Worm (Caenorhabditis elegans) whole organism, young adult: Measurements from ENCODE around the gene nlp-82.

Experiments
- B0019.2 ChIP-seq: fragments of 200-800 bp; sonication (Bioruptor generic); conservative IDR thresholded peaks from 2 replicates; pipeline ENCODE4 v1.3.6; 2022; ENCODE audit warnings: missing genetic modification reagents, missing genetic modification characterization, missing compliant biosample characterization
- B0336.3 ChIP-seq: fragments of 200-800 bp; sonication (Bioruptor generic); IDR thresholded peaks from 2 replicates; pipeline ENCODE4 v1.3.6; 2022; ENCODE audit warnings: missing genetic modification characterization, missing compliant biosample characterization
- F33H1.4 ChIP-seq: fragments of 200-800 bp; sonication (Bioruptor generic); IDR thresholded peaks from 2 replicates; pipeline ENCODE4 v1.3.6; 2022; ENCODE audit warnings: missing genetic modification reagents, missing genetic modification characterization, missing compliant biosample characterization
- F57C9.4 ChIP-seq: sonication (generic microtip); optimal IDR thresholded peaks from 2 replicates; lab custom pipeline; 2017; ENCODE audit warnings: mild to moderate bottlenecking, missing genetic modification characterization, missing compliant biosample characterization
- Y53F4B.3 ChIP-seq: fragments of 200-800 bp; sonication (Bioruptor generic); IDR thresholded peaks from 2 replicates; pipeline ENCODE4 v1.3.6; 2022; ENCODE audit warnings: missing genetic modification reagents, missing genetic modification characterization, missing compliant biosample characterization
- Y67H2A.10 ChIP-seq: fragments of 200-800 bp; sonication (Bioruptor generic); conservative IDR thresholded peaks from 2 replicates; pipeline ENCODE4 v1.3.6; 2022; ENCODE audit warnings: missing genetic modification reagents, missing genetic modification characterization, missing compliant biosample characterization
- ZK185.1 ChIP-seq: sonication (generic microtip); optimal IDR thresholded peaks from 2 replicates; lab custom pipeline; 2016; ENCODE audit warnings: mild to moderate bottlenecking, missing genetic modification characterization, missing compliant biosample characterization; ENCODE audit not compliant: poor library complexity, severe bottlenecking
- akir-1 ChIP-seq: fragments of 200-800 bp; sonication (Bioruptor generic); optimal IDR thresholded peaks from 2 replicates; lab custom pipeline; 2018; ENCODE audit warnings: mild to moderate bottlenecking, missing genetic modification characterization, moderate library complexity, missing compliant biosample characterization
- aptf-3 ChIP-seq: fragments of 200-800 bp; sonication (Bioruptor generic); IDR thresholded peaks from 2 replicates; pipeline ENCODE4 v1.3.6; 2022; ENCODE audit warnings: missing genetic modification characterization, missing compliant biosample characterization
- attf-3 ChIP-seq: fragments of 200-800 bp; sonication (Bioruptor generic); conservative IDR thresholded peaks from 2 replicates; pipeline ENCODE4 v1.3.6; 2022; ENCODE audit warnings: missing genetic modification reagents, missing genetic modification characterization, missing compliant biosample characterization
- attf-6 ChIP-seq: fragments of 200-800 bp; sonication (Bioruptor generic); IDR thresholded peaks from 2 replicates; pipeline ENCODE4 v1.3.6; 2022; ENCODE audit warnings: missing genetic modification reagents, missing genetic modification characterization, missing compliant biosample characterization
- cebp-2 ChIP-seq: fragments of 200-800 bp; sonication (Bioruptor generic); IDR thresholded peaks from 2 replicates; pipeline ENCODE4 v1.3.6; 2022; ENCODE audit warnings: missing genetic modification characterization, missing compliant biosample characterization
- ceh-100 ChIP-seq: fragments of 200-800 bp; sonication (Bioruptor generic); IDR thresholded peaks from 2 replicates; pipeline ENCODE4 v1.3.6; 2022; ENCODE audit warnings: missing genetic modification reagents, missing genetic modification characterization, missing compliant biosample characterization
- ceh-91 ChIP-seq: fragments of 200-800 bp; sonication (Bioruptor generic); IDR thresholded peaks from 2 replicates; pipeline ENCODE4 v1.3.6; 2022; ENCODE audit warnings: missing genetic modification reagents, missing genetic modification characterization, missing compliant biosample characterization
- dpff-1 ChIP-seq: sonication (generic microtip); optimal IDR thresholded peaks from 2 replicates; lab custom pipeline; 2017; ENCODE audit warnings: mild to moderate bottlenecking, missing genetic modification characterization, missing compliant biosample characterization
- let-607 ChIP-seq, 2 experiments: fragments of 200-800 bp in 1 of 2; sonication (Bioruptor generic) in 1 of 2; sonication (generic microtip) in 1 of 2; optimal IDR thresholded peaks; 2 replicates each; lab custom pipeline; 2016 to 2018; ENCODE audit warnings: mild to moderate bottlenecking in 2 of 2, missing compliant biosample characterization in 2 of 2, missing genetic modification characterization in 2 of 2, moderate library complexity in 2 of 2, missing genotype in 1 of 2
- lsy-27 ChIP-seq: sonication (generic microtip); optimal IDR thresholded peaks from 2 replicates; lab custom pipeline; 2017; ENCODE audit warnings: missing genetic modification characterization, mild to moderate bottlenecking, missing compliant biosample characterization, antibody characterized with exemption, missing genotype, borderline replicate concordance; ENCODE audit not compliant: insufficient read depth
- madf-8 ChIP-seq: fragments of 200-800 bp; sonication (Bioruptor generic); conservative IDR thresholded peaks from 2 replicates; pipeline ENCODE4 v1.3.6; 2022; ENCODE audit warnings: missing genetic modification reagents, missing genetic modification characterization, missing compliant biosample characterization
- mes-4 ChIP-seq: sonication (generic microtip); optimal IDR thresholded peaks from 2 replicates; lab custom pipeline; 2016; ENCODE audit warnings: missing genotype, missing genetic modification characterization, missing compliant biosample characterization
- mxl-1 ChIP-seq: sonication (generic microtip); optimal IDR thresholded peaks from 2 replicates; lab custom pipeline; 2016; ENCODE audit warnings: missing genetic modification characterization, missing compliant biosample characterization
- nfya-2 ChIP-seq: fragments of 200-800 bp; sonication (Bioruptor generic); IDR thresholded peaks from 2 replicates; pipeline ENCODE4 v1.3.6; 2022; ENCODE audit warnings: missing genetic modification reagents, missing genetic modification characterization, missing compliant biosample characterization
- nfyb-1 ChIP-seq: fragments of 200-800 bp; sonication (Bioruptor generic); IDR thresholded peaks from 2 replicates; pipeline ENCODE4 v1.3.6; 2022; ENCODE audit warnings: missing genetic modification reagents, missing genetic modification characterization, missing compliant biosample characterization
- nhr-179 ChIP-seq: sonication (generic microtip); optimal IDR thresholded peaks from 2 replicates; lab custom pipeline; 2016; ENCODE audit warnings: mild to moderate bottlenecking, missing genetic modification characterization, missing compliant biosample characterization
- nhr-90 ChIP-seq: sonication (generic microtip); optimal IDR thresholded peaks from 2 replicates; lab custom pipeline; 2016; ENCODE audit warnings: missing genotype, mild to moderate bottlenecking, missing genetic modification characterization, missing compliant biosample characterization
- pbrm-1 ChIP-seq: fragments of 200-800 bp; sonication (Bioruptor generic); IDR thresholded peaks from 2 replicates; pipeline ENCODE4 v1.3.6; 2022; ENCODE audit warnings: missing genetic modification reagents, missing genetic modification characterization, missing compliant biosample characterization
- repo-1 ChIP-seq: sonication (generic microtip); optimal IDR thresholded peaks from 2 replicates; lab custom pipeline; 2017; ENCODE audit warnings: mild to moderate bottlenecking, missing genetic modification characterization, missing compliant biosample characterization
- rpc-1 ChIP-seq, 2 experiments: fragments of 150-350 bp in 1 of 2; sonication (generic microtip) in 1 of 2; optimal IDR thresholded peaks; 2 replicates each; lab custom pipeline; 2014 to 2018; ENCODE audit warnings: missing biosample characterization in 1 of 2, missing genetic modification characterization in 1 of 2, missing genetic modification reagents in 1 of 2, missing genotype in 1 of 2
- sdz-38 ChIP-seq: sonication (generic microtip); optimal IDR thresholded peaks from 2 replicates; lab custom pipeline; 2016; ENCODE audit warnings: missing genotype, missing genetic modification characterization, missing compliant biosample characterization
- sptf-2 ChIP-seq: fragments of 200-800 bp; sonication (Bioruptor generic); optimal IDR thresholded peaks from 2 replicates; lab custom pipeline; 2018; ENCODE audit warnings: mild to moderate bottlenecking, missing genetic modification characterization, missing compliant biosample characterization
- tbp1 ChIP-seq: fragments of 200-800 bp; sonication (Bioruptor generic); optimal IDR thresholded peaks from 2 replicates; lab custom pipeline; 2018; ENCODE audit warnings: mild to moderate bottlenecking, missing genetic modification characterization, missing compliant biosample characterization
- tbx-9 ChIP-seq: sonication (generic microtip); optimal IDR thresholded peaks from 2 replicates; lab custom pipeline; 2016; ENCODE audit warnings: borderline replicate concordance, missing genetic modification characterization, inconsistent platforms, missing compliant biosample characterization
- tlf-1 ChIP-seq: fragments of 200-800 bp; sonication (Bioruptor generic); optimal IDR thresholded peaks from 2 replicates; lab custom pipeline; 2018; ENCODE audit warnings: mild to moderate bottlenecking, missing genetic modification characterization, missing compliant biosample characterization
- unc-130 ChIP-seq: sonication (generic microtip); optimal IDR thresholded peaks from 2 replicates; lab custom pipeline; 2016; ENCODE audit warnings: missing genetic modification reagents, missing genetic modification characterization, missing compliant biosample characterization
- unc-62 ChIP-seq: fragments of 150-350 bp; optimal IDR thresholded peaks from 2 replicates; lab custom pipeline; 2014; ENCODE audit warnings: missing biosample characterization, missing genetic modification reagents, missing genetic modification characterization
- zim-3 ChIP-seq: sonication (generic microtip); optimal IDR thresholded peaks from 2 replicates; lab custom pipeline; 2017; ENCODE audit warnings: mild to moderate bottlenecking, missing genetic modification characterization, moderate library complexity, missing compliant biosample characterization
- ztf-18 ChIP-seq: sonication (generic microtip); optimal IDR thresholded peaks from 2 replicates; lab custom pipeline; 2016; ENCODE audit warnings: missing genotype, mild to moderate bottlenecking, missing genetic modification characterization, missing compliant biosample characterization
- ztf-26 ChIP-seq: sonication (generic microtip); optimal IDR thresholded peaks from 2 replicates; lab custom pipeline; 2017; ENCODE audit warnings: missing genetic modification characterization, missing compliant biosample characterization

nlp-82 gene

DNA sequence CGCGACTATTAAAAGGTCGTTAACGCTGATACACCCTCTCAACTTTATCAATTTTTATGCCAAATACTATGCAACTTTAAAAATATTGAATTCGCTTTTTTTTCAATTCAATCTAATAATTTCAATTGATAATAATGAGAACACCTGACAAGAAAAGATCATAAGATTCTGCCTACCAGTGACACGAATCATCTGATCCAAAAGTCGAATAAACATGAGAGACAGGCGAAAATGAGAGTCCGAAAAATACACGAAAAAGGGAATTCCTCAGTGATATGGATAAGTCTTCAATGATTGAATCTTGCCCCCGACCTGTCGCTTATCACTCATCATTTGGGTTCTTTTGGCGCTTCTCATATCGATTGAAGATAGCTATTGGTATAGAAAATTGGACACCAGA lies 12.5 kb downstream of the nlp-82 start:
- TF ChIP-seq B0019.2 (GFP tag; lab: Robert Waterston, UW), result no peak
- no peak for TF ChIP-seq repo-1
- no peak for TF ChIP-seq tbp1 (GFP tag; lab: Kevin White, UChicago)
- TF ChIP-seq F33H1.4 (GFP tag; lab: Robert Waterston, UW), result no peak
- TF ChIP-seq F57C9.4 (tag; lab: Kevin White, UChicago), result no peak
- no peak for TF ChIP-seq ztf-18 (tag; lab: Kevin White, UChicago)
- TF ChIP-seq ZK185.1, result no peak
- no peak for TF ChIP-seq nhr-179 (tag; lab: Kevin White, UChicago)
- no peak for TF ChIP-seq Y53F4B.3 (GFP tag; lab: Robert Waterston, UW)
- TF ChIP-seq B0336.3 (GFP tag; lab: Robert Waterston, UW), result no peak
- TF ChIP-seq nfya-2 (GFP tag; lab: Robert Waterston, UW), result no peak
- TF ChIP-seq unc-62, result no peak
- TF ChIP-seq let-607 (tag; optimal IDR thresholded peaks at IDR 0.05; lab: Kevin White, UChicago), result no peak
- no peak for TF ChIP-seq madf-8
- no peak for TF ChIP-seq nfyb-1 (GFP tag; lab: Robert Waterston, UW)
- TF ChIP-seq dpff-1 (tag; lab: Kevin White, UChicago), result no peak
- no peak for TF ChIP-seq zim-3
- no peak for TF ChIP-seq tbx-9 (tag; lab: Kevin White, UChicago)
- no peak for TF ChIP-seq attf-6
- TF ChIP-seq, all 124 proteins: peak for 0

DNA sequence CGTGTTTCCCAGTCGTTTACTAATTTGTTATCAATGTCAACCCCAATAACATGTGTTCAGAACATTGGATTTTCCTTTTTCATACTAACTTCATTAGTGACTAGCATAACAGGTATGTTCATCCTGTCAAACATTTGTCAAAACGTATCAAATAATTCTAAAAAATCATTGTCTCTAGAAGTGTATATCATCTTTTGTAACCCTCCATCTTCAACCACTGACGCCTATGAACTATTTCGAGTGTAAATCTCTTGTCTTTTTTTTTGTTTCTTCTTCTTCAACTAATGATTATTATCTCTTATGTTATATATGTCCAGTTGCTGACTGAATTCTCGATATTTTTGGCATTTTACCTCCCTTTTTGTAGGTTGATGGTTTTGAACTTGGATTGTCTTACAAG lies 16.4 kb downstream of the nlp-82 start:
- TF ChIP-seq pbrm-1 (GFP tag; lab: Robert Waterston, UW) (no peak), zim-3 (no peak), lsy-27 (no peak), sdz-38 (tag; lab: Kevin White, UChicago) (no peak)
- TF ChIP-seq, all 124 proteins: peak for 0

DNA sequence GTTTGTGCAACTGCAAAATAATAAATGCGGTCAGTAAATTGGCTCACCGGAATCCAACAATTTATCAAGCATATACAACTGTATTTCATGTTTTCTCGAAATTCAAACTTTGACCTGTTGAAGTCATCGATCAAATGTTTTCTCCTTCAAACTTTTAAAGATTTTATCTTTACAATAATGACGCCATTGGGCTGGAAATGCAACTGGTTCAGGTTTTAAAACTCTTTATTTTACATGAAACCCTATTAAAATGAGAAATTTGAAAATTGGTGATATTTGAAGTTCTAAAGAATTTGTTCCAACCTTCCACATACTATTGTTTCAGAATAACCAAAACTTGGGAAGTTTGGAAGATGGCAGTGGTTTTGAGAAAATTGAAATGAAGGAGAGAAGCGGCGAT lies 17.1 kb downstream of the nlp-82 start:
- TF ChIP-seq cebp-2 (GFP tag; lab: Robert Waterston, UW) (no peak), B0019.2 (GFP tag; lab: Robert Waterston, UW) (no peak), akir-1 (GFP tag; lab: Kevin White, UChicago) (no peak), aptf-3 (GFP tag; lab: Robert Waterston, UW) (no peak), tlf-1 (GFP tag; lab: Kevin White, UChicago) (no peak), ztf-26 (tag; lab: Kevin White, UChicago) (no peak), attf-3 (no peak), Y53F4B.3 (GFP tag; lab: Robert Waterston, UW) (no peak), mes-4 (no peak), unc-130 (GFP tag; lab: Kevin White, UChicago) (no peak), B0336.3 (GFP tag; lab: Robert Waterston, UW) (no peak), sptf-2 (GFP tag; lab: Kevin White, UChicago) (no peak), rpc-1 (optimal IDR thresholded peaks at IDR 0.05; lab: Kevin White, UChicago) (no peak), rpc-1 (tag; optimal IDR thresholded peaks at IDR 0.05; lab: Kevin White, UChicago) (no peak), mxl-1 (tag; lab: Kevin White, UChicago) (no peak), ceh-100 (GFP tag; lab: Robert Waterston, UW) (no peak), ceh-91 (GFP tag; lab: Robert Waterston, UW) (no peak), Y67H2A.10 (no peak), nhr-90 (tag; lab: Kevin White, UChicago) (no peak)
